Fruit fly (Drosophila melanogaster) whole organism, embryonic: ENCODE measurements around the gene asl.

Experiments used
- ATbp ChIP-seq: fragments of 200-800 bp; sonication (Bioruptor generic); optimal IDR thresholded peaks from 2 replicates; lab custom pipeline; 2017; ENCODE audit warnings: missing biosample characterization, mild to moderate bottlenecking, missing genetic modification characterization, missing genetic modification reagents
- Abd-B ChIP-seq: fragments of 200-800 bp; sonication (Bioruptor generic); optimal IDR thresholded peaks from 2 replicates; lab custom pipeline; 2018; ENCODE audit warnings: missing biosample characterization, mild to moderate bottlenecking, missing genetic modification characterization, moderate library complexity
- Antp ChIP-seq: fragments of 200-800 bp; sonication (Bioruptor generic); optimal IDR thresholded peaks from 3 replicates; lab custom pipeline; 2016; ENCODE audit warnings: missing biosample characterization, missing genetic modification characterization
- Bgb ChIP-seq: fragments of 200-800 bp; sonication (Bioruptor generic); IDR thresholded peaks from 2 replicates; pipeline ENCODE4 v1.3.6; 2022; ENCODE audit warnings: missing biosample characterization, missing genetic modification characterization; ENCODE audit not compliant: partially characterized antibody
- CG10209 ChIP-seq: fragments of 200-800 bp; sonication (Bioruptor generic); optimal IDR thresholded peaks from 3 replicates; lab custom pipeline; 2017; ENCODE audit warnings: missing biosample characterization, mild to moderate bottlenecking, missing genetic modification characterization, missing genetic modification reagents
- CG10979 ChIP-seq: fragments of 200-800 bp; sonication (Bioruptor generic); optimal IDR thresholded peaks from 2 replicates; lab custom pipeline; 2018; ENCODE audit warnings: missing biosample characterization, mild to moderate bottlenecking, missing genetic modification characterization, moderate library complexity
- CG11093 ChIP-seq: fragments of 200-800 bp; sonication (Bioruptor generic); IDR thresholded peaks from 3 replicates; pipeline ENCODE4 v1.3.6; 2022; ENCODE audit warnings: missing biosample characterization, missing genetic modification characterization
- CG11560 ChIP-seq: fragments of 200-800 bp; sonication (Bioruptor generic); IDR thresholded peaks from 3 replicates; pipeline ENCODE4 v1.3.6; 2022; ENCODE audit warnings: missing biosample characterization, missing genetic modification characterization
- CG12391 ChIP-seq: fragments of 200-800 bp; sonication (Bioruptor generic); optimal IDR thresholded peaks from 3 replicates; lab custom pipeline; 2018; ENCODE audit warnings: missing biosample characterization, mild to moderate bottlenecking, missing genetic modification characterization, moderate library complexity
- CG12659 ChIP-seq: fragments of 200-800 bp; sonication (Bioruptor generic); optimal IDR thresholded peaks from 3 replicates; lab custom pipeline; 2017; ENCODE audit warnings: mild to moderate bottlenecking, missing biosample characterization, missing genetic modification reagents, missing genetic modification characterization
- CG13287 ChIP-seq: fragments of 200-800 bp; sonication (Bioruptor generic); IDR thresholded peaks from 2 replicates; pipeline ENCODE4 v1.3.6; 2022; ENCODE audit warnings: missing biosample characterization, missing genetic modification characterization; ENCODE audit not compliant: partially characterized antibody
- CG13894 ChIP-seq: fragments of 200-800 bp; sonication (Bioruptor generic); optimal IDR thresholded peaks from 3 replicates; lab custom pipeline; 2018; ENCODE audit warnings: missing biosample characterization, mild to moderate bottlenecking, missing genetic modification characterization, moderate library complexity
- CG14860 ChIP-seq: fragments of 200-800 bp; sonication (Bioruptor generic); IDR thresholded peaks from 3 replicates; pipeline ENCODE4 v1.3.6; 2022; ENCODE audit warnings: missing biosample characterization, missing genetic modification characterization; ENCODE audit not compliant: partially characterized antibody
- CG17186 ChIP-seq: fragments of 200-800 bp; sonication (Bioruptor generic); optimal IDR thresholded peaks from 3 replicates; lab custom pipeline; 2017; ENCODE audit warnings: missing biosample characterization, missing genetic modification reagents, missing genetic modification characterization
- CG17829 ChIP-seq: fragments of 200-800 bp; optimal IDR thresholded peaks from 2 replicates; lab custom pipeline; 2019; ENCODE audit warnings: missing biosample characterization, mild to moderate bottlenecking, missing genetic modification characterization, moderate library complexity
- CG2875 ChIP-seq: fragments of 200-800 bp; sonication (Bioruptor generic); optimal IDR thresholded peaks from 2 replicates; lab custom pipeline; 2017; ENCODE audit warnings: missing biosample characterization, mild to moderate bottlenecking, missing genetic modification characterization, missing genetic modification reagents
- CG31441 ChIP-seq: fragments of 200-800 bp; sonication (Bioruptor generic); IDR thresholded peaks from 2 replicates; pipeline ENCODE4 v1.3.6; 2022; ENCODE audit warnings: missing biosample characterization, missing genetic modification characterization
- CG3407 ChIP-seq: fragments of 200-800 bp; sonication (Bioruptor generic); optimal IDR thresholded peaks from 2 replicates; lab custom pipeline; 2018; ENCODE audit warnings: missing biosample characterization, mild to moderate bottlenecking, missing genetic modification characterization
- CG34224 ChIP-seq: fragments of 200-800 bp; sonication (Bioruptor generic); IDR thresholded peaks from 3 replicates; pipeline ENCODE4 v1.3.6; 2022; ENCODE audit warnings: missing biosample characterization, missing genetic modification characterization; ENCODE audit not compliant: partially characterized antibody
- CG7786 ChIP-seq: fragments of 200-800 bp; sonication (Bioruptor generic); optimal IDR thresholded peaks from 2 replicates; lab custom pipeline; 2016; ENCODE audit warnings: missing biosample characterization, missing genetic modification characterization
- CG8765 ChIP-seq: fragments of 200-800 bp; sonication (Bioruptor generic); IDR thresholded peaks from 2 replicates; pipeline ENCODE4 v1.3.6; 2022; ENCODE audit warnings: missing biosample characterization, missing genetic modification characterization
- CG9727 ChIP-seq: fragments of 200-800 bp; sonication (Bioruptor generic); optimal IDR thresholded peaks from 3 replicates; lab custom pipeline; 2017; ENCODE audit warnings: missing biosample characterization, mild to moderate bottlenecking, missing genetic modification characterization
- CG9797 ChIP-seq: fragments of 200-800 bp; sonication (Bioruptor generic); optimal IDR thresholded peaks from 3 replicates; lab custom pipeline; 2018; ENCODE audit warnings: missing biosample characterization, mild to moderate bottlenecking, missing genetic modification characterization
- CG9817 ChIP-seq: fragments of 200-800 bp; sonication (Bioruptor generic); optimal IDR thresholded peaks from 2 replicates; lab custom pipeline; 2018; ENCODE audit warnings: missing biosample characterization, mild to moderate bottlenecking, missing genetic modification characterization, moderate library complexity
- Chrac-16 ChIP-seq: fragments of 200-800 bp; sonication (Bioruptor generic); optimal IDR thresholded peaks from 3 replicates; lab custom pipeline; 2016; ENCODE audit warnings: missing biosample characterization, missing genetic modification characterization
- Dad ChIP-seq: fragments of 200-800 bp; sonication (Bioruptor generic); optimal IDR thresholded peaks from 3 replicates; lab custom pipeline; 2016; ENCODE audit warnings: missing biosample characterization, missing genetic modification characterization
- Ets97D ChIP-seq: fragments of 200-800 bp; sonication (Bioruptor generic); optimal IDR thresholded peaks from 3 replicates; lab custom pipeline; 2016; ENCODE audit warnings: missing biosample characterization, missing genetic modification characterization
- Fer3 ChIP-seq: fragments of 200-800 bp; sonication (Bioruptor generic); optimal IDR thresholded peaks from 2 replicates; lab custom pipeline; 2018; ENCODE audit warnings: missing biosample characterization, mild to moderate bottlenecking, missing genetic modification characterization, moderate library complexity
- Opbp ChIP-seq: fragments of 200-800 bp; sonication (Bioruptor generic); IDR thresholded peaks from 3 replicates; pipeline ENCODE4 v1.3.6; 2022; ENCODE audit warnings: missing biosample characterization, missing genetic modification characterization; ENCODE audit not compliant: partially characterized antibody
- Scr ChIP-seq: fragments of 200-800 bp; sonication (Bioruptor generic); IDR thresholded peaks from 2 replicates; pipeline ENCODE4 v1.3.6; 2022; ENCODE audit warnings: missing biosample characterization, missing genetic modification characterization; ENCODE audit not compliant: partially characterized antibody
- Sry-δ ChIP-seq: fragments of 200-800 bp; sonication (Bioruptor generic); optimal IDR thresholded peaks from 2 replicates; lab custom pipeline; 2016; ENCODE audit warnings: missing biosample characterization, missing genetic modification characterization
- YL-1 ChIP-seq: fragments of 200-800 bp; sonication (Bioruptor generic); optimal IDR thresholded peaks from 3 replicates; lab custom pipeline; 2017; ENCODE audit warnings: missing biosample characterization, mild to moderate bottlenecking, missing genetic modification characterization
- bbx ChIP-seq: fragments of 200-800 bp; sonication (Bioruptor generic); IDR thresholded peaks from 2 replicates; pipeline ENCODE4 v1.3.6; 2022; ENCODE audit warnings: missing biosample characterization, missing genetic modification characterization; ENCODE audit not compliant: partially characterized antibody
- cato ChIP-seq: fragments of 200-800 bp; sonication (Bioruptor generic); optimal IDR thresholded peaks from 2 replicates; lab custom pipeline; 2016; ENCODE audit warnings: missing biosample characterization, missing genetic modification characterization, borderline replicate concordance
- chinmo ChIP-seq: fragments of 200-800 bp; sonication (Bioruptor generic); IDR thresholded peaks from 4 replicates; pipeline ENCODE4 v1.3.6; 2022; ENCODE audit warnings: missing biosample characterization, missing genetic modification characterization; ENCODE audit not compliant: partially characterized antibody
- fd3F ChIP-seq: fragments of 200-800 bp; sonication (Bioruptor generic); optimal IDR thresholded peaks from 2 replicates; lab custom pipeline; 2018; ENCODE audit warnings: missing biosample characterization, mild to moderate bottlenecking, missing genetic modification characterization, moderate library complexity
- hbn ChIP-seq: fragments of 200-800 bp; sonication (Bioruptor generic); IDR thresholded peaks from 2 replicates; pipeline ENCODE4 v1.3.6; 2022; ENCODE audit warnings: missing biosample characterization, missing genetic modification characterization; ENCODE audit not compliant: partially characterized antibody
- jing ChIP-seq: fragments of 200-800 bp; sonication (Bioruptor generic); optimal IDR thresholded peaks from 2 replicates; lab custom pipeline; 2018; ENCODE audit warnings: missing biosample characterization, mild to moderate bottlenecking, missing genetic modification characterization
- nerfin-2 ChIP-seq: fragments of 200-800 bp; sonication (Bioruptor generic); IDR thresholded peaks from 2 replicates; pipeline ENCODE4 v1.3.6; 2022; ENCODE audit warnings: missing biosample characterization, missing genetic modification characterization; ENCODE audit not compliant: partially characterized antibody
- pho ChIP-seq: fragments of 200-800 bp; sonication (Bioruptor generic); optimal IDR thresholded peaks from 2 replicates; lab custom pipeline; 2016; ENCODE audit warnings: missing biosample characterization, missing genetic modification characterization
- phol ChIP-seq: fragments of 200-800 bp; sonication (Bioruptor generic); optimal IDR thresholded peaks from 3 replicates; lab custom pipeline; 2018; ENCODE audit warnings: missing biosample characterization, mild to moderate bottlenecking, missing genetic modification characterization, moderate library complexity
- prd ChIP-seq, 3 experiments: fragments of >200 bp in 2 of 3; fragments of 200-800 bp in 1 of 3; sonication (Bioruptor generic) in 1 of 3; optimal IDR thresholded peaks in 2 of 3; IDR thresholded peaks in 1 of 3; 2 replicates in 2 of 3; 3 replicates in 1 of 3; pipeline versions ENCODE4 v1.3.6 to Lab custom; 2017 to 2022; ENCODE audit warnings: missing biosample characterization in 1 of 3, missing genetic modification characterization in 1 of 3
- row ChIP-seq: fragments of 200-800 bp; sonication (Bioruptor generic); IDR thresholded peaks from 3 replicates; pipeline ENCODE4 v1.3.6; 2022; ENCODE audit warnings: missing biosample characterization, missing genetic modification characterization
- sna ChIP-seq: fragments of 200-800 bp; sonication (Bioruptor generic); IDR thresholded peaks from 2 replicates; pipeline ENCODE4 v1.3.6; 2022; ENCODE audit warnings: missing biosample characterization, missing genetic modification characterization; ENCODE audit not compliant: partially characterized antibody
- sob ChIP-seq: fragments of 200-800 bp; sonication (Bioruptor generic); IDR thresholded peaks from 2 replicates; pipeline ENCODE4 v1.3.6; 2022; ENCODE audit warnings: missing biosample characterization, missing genetic modification characterization
- tna ChIP-seq: fragments of 200-800 bp; sonication (Bioruptor generic); IDR thresholded peaks from 2 replicates; pipeline ENCODE4 v1.3.6; 2022; ENCODE audit warnings: missing biosample characterization, missing genetic modification characterization; ENCODE audit not compliant: partially characterized antibody
- zen ChIP-seq: fragments of 200-800 bp; sonication (Bioruptor generic); optimal IDR thresholded peaks from 3 replicates; lab custom pipeline; 2018; ENCODE audit warnings: missing biosample characterization, mild to moderate bottlenecking, missing genetic modification characterization, moderate library complexity
- zen2 ChIP-seq: fragments of 200-800 bp; sonication (Bioruptor generic); IDR thresholded peaks from 3 replicates; pipeline ENCODE4 v1.3.6; 2022; ENCODE audit warnings: missing biosample characterization, missing genetic modification characterization; ENCODE audit not compliant: partially characterized antibody

Gene asl

dm6 chr3R:5613114-5613443 lies 6.7 kb upstream of the asl start, which contains the start of gene Atu (continued):
- TF ChIP-seq CG10209 (no peak), Ets97D (GFP tag; lab: Kevin White, UChicago) (peak; percentile 66), sna (GFP tag; lab: Robert Waterston, UW) (peak; percentile 93), bbx (GFP tag; lab: Robert Waterston, UW) (peak; percentile 83), CG11560 (tag; lab: Robert Waterston, UW) (0 out of 3 replicates have a peak, but pooled peaks have one; percentile 10), Dad (peak; percentile 32), hbn (peak; percentile 89), CG9727 (GFP tag; lab: Kevin White, UChicago) (peak; percentile 32), fd3F (GFP tag; lab: Kevin White, UChicago) (no peak), Sry-δ (GFP tag; lab: Kevin White, UChicago) (peak; percentile 96), CG31441 (peak; percentile 43; the same call in 1 of the 2 replicates), CG13287 (GFP tag; lab: Robert Waterston, UW) (peak; percentile 93), sob (peak; percentile 52), zen2 (GFP tag; lab: Robert Waterston, UW) (peak; percentile 83), jing (GFP tag; lab: Kevin White, UChicago) (no peak), CG2875 (no peak), CG7786 (GFP tag; lab: Kevin White, UChicago) (peak; percentile 55), phol (tag; lab: Kevin White, UChicago) (peak; percentile 66), CG14860 (GFP tag; lab: Robert Waterston, UW) (peak; percentile 94), row (GFP tag; lab: Robert Waterston, UW) (peak; percentile 62), YL-1 (GFP tag; lab: Kevin White, UChicago) (peak; percentile 81), CG8765 (GFP tag; lab: Robert Waterston, UW) (no peak), CG10979 (peak; percentile 32), CG3407 (GFP tag; lab: Kevin White, UChicago) (no peak), Abd-B (GFP tag; lab: Kevin White, UChicago) (peak; percentile 73), nerfin-2 (GFP tag; lab: Robert Waterston, UW) (peak; percentile 85), CG12391 (tag; lab: Kevin White, UChicago) (peak; percentile 56), CG9797 (GFP tag; lab: Kevin White, UChicago) (peak; percentile 19), CG34224 (GFP tag; lab: Robert Waterston, UW) (peak; percentile 94), cato (GFP tag; lab: Kevin White, UChicago) (peak; percentile 12), CG12659 (GFP tag; lab: Kevin White, UChicago) (peak; percentile 74), chinmo (peak; percentile 87), Scr (GFP tag; lab: Robert Waterston, UW) (peak; percentile 94), Bgb (GFP tag; lab: Robert Waterston, UW) (peak; percentile 87), Opbp (GFP tag; lab: Robert Waterston, UW) (peak; percentile 91), ATbp (GFP tag; lab: Kevin White, UChicago) (no peak), Antp (GFP tag; lab: Kevin White, UChicago) (peak; percentile 47), CG9817 (tag; lab: Kevin White, UChicago) (peak; percentile 25), prd (optimal IDR thresholded peaks at IDR 0.05; lab: Kevin White, UChicago) (no peak), prd (GFP tag; IDR thresholded peaks at IDR 0.05; lab: Robert Waterston, UW) (peak; percentile 36; the same call in 1 of the 3 replicates), tna (GFP tag; lab: Robert Waterston, UW) (peak; percentile 83), Chrac-16 (GFP tag; lab: Kevin White, UChicago) (peak; percentile 28), CG17829 (peak; percentile 49), zen (peak; percentile 26), CG13894 (tag; lab: Kevin White, UChicago) (peak; percentile 17), CG11093 (GFP tag; lab: Robert Waterston, UW) (no peak), CG17186 (GFP tag; lab: Kevin White, UChicago) (peak; percentile 57), pho (peak; percentile 38), Fer3 (tag; lab: Kevin White, UChicago) (peak; percentile 29)
